Worm (Caenorhabditis elegans) whole organism, L1 larva: ENCODE measurements around the gene epc-1.

Experiments used
- ceh-82 ChIP-seq, 3 experiments: fragments of 150-350 bp in 1 of 3; sonication (generic microtip) in 2 of 3; optimal IDR thresholded peaks; 2 replicates each; lab custom pipeline; 2014 to 2017; ENCODE audit warnings: missing biosample characterization in 3 of 3, missing genetic modification characterization in 3 of 3
- nhr-19 ChIP-seq: fragments of 200-800 bp; sonication (Bioruptor generic); conservative IDR thresholded peaks from 2 replicates; pipeline ENCODE4 v1.3.6; 2022; ENCODE audit warnings: missing genetic modification characterization, missing compliant biosample characterization
- snpc-4 ChIP-seq: fragments of 150-350 bp; optimal IDR thresholded peaks from 2 replicates; lab custom pipeline; 2014; ENCODE audit warnings: missing biosample characterization, missing genetic modification characterization

DNA sequence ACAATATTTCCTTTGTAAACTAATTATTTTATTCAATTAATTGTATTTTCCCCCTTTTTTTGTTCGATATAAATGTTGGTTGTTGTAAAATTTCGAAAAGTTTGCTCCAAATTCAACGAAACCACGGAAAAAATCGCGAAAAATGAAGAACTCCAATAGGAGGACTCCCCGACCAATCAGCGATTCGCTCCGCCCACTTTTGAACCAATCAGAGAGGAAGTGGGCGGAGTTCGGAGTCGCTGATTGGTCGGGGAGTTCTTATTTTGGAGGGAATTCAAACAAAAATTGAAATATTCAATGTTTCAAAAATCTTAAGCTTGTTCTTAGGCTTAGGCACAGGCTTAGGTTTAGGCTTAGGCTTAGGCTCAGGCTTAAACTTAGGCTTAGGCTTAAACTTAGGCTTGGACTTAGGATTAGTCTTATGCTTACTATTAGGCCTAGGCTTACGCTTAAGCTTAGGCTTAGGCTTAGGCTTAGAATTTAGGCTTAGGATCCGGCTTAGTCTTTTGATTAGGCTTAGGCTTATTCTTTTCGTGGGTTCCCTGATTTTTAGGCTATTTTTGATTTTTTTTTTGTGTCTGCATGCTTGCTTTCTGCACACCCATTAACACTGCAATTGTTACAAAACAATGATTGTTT is 32.1 kb upstream of the epc-1 start:
- no peak for TF ChIP-seq ceh-82 (tag; optimal IDR thresholded peaks at IDR 0.05; lab: Kevin White, UChicago)
- no peak for TF ChIP-seq snpc-4 (tag; lab: Kevin White, UChicago)
- TF ChIP-seq nhr-19 = no peak
